Fruit fly (Drosophila melanogaster) whole organism, embryonic: Measurements from ENCODE around the gene janB.

Source experiments
- Ada2b ChIP-seq: fragments of 200-800 bp; sonication (Bioruptor generic); IDR thresholded peaks from 2 replicates; pipeline ENCODE4 v1.3.6; 2022; ENCODE audit warnings: missing biosample characterization, missing genetic modification characterization
- Adf1 ChIP-seq: fragments of 200-800 bp; sonication (Bioruptor generic); IDR thresholded peaks from 2 replicates; pipeline ENCODE4 v1.3.6; 2022; ENCODE audit warnings: missing biosample characterization, missing genetic modification characterization
- Bgb ChIP-seq: fragments of 200-800 bp; sonication (Bioruptor generic); IDR thresholded peaks from 2 replicates; pipeline ENCODE4 v1.3.6; 2022; ENCODE audit warnings: missing biosample characterization, missing genetic modification characterization; ENCODE audit not compliant: partially characterized antibody
- BtbVII ChIP-seq: fragments of 200-800 bp; sonication (Bioruptor generic); optimal IDR thresholded peaks from 3 replicates; lab custom pipeline; 2017; ENCODE audit warnings: missing biosample characterization, mild to moderate bottlenecking, missing genetic modification characterization
- CG10274 ChIP-seq: fragments of 200-800 bp; sonication (Bioruptor generic); optimal IDR thresholded peaks from 3 replicates; lab custom pipeline; 2017; ENCODE audit warnings: missing biosample characterization, mild to moderate bottlenecking, missing genetic modification characterization
- CG10321 ChIP-seq: fragments of 200-800 bp; sonication (Bioruptor generic); IDR thresholded peaks from 2 replicates; pipeline ENCODE4 v1.3.6; 2022; ENCODE audit warnings: missing biosample characterization, missing genetic modification characterization
- CG10543 ChIP-seq: fragments of 200-800 bp; sonication (Bioruptor generic); optimal IDR thresholded peaks from 3 replicates; lab custom pipeline; 2017; ENCODE audit warnings: missing biosample characterization, mild to moderate bottlenecking, missing genetic modification characterization, moderate library complexity
- CG12942 ChIP-seq: fragments of 200-800 bp; sonication (Bioruptor generic); optimal IDR thresholded peaks from 3 replicates; lab custom pipeline; 2016; ENCODE audit warnings: missing biosample characterization, missing genetic modification characterization
- CG15269 ChIP-seq: fragments of 200-800 bp; sonication (Bioruptor generic); optimal IDR thresholded peaks from 2 replicates; lab custom pipeline; 2018; ENCODE audit warnings: missing biosample characterization, mild to moderate bottlenecking, missing genetic modification characterization, moderate library complexity
- CG17328 ChIP-seq: fragments of 200-800 bp; sonication (Bioruptor generic); IDR thresholded peaks from 2 replicates; pipeline ENCODE4 v1.3.6; 2022; ENCODE audit warnings: missing biosample characterization, missing genetic modification characterization
- CG18599 ChIP-seq: fragments of 200-800 bp; sonication (Bioruptor generic); optimal IDR thresholded peaks from 3 replicates; lab custom pipeline; 2017; ENCODE audit warnings: missing biosample characterization, missing genetic modification characterization, mild to moderate bottlenecking, moderate library complexity, missing genetic modification reagents
- CG32532 ChIP-seq: fragments of 200-800 bp; sonication (Bioruptor generic); IDR thresholded peaks from 2 replicates; pipeline ENCODE4 v1.3.6; 2022; ENCODE audit warnings: missing biosample characterization, missing genetic modification characterization
- CG5953 ChIP-seq: fragments of 200-800 bp; sonication (Bioruptor generic); IDR thresholded peaks from 2 replicates; pipeline ENCODE4 v1.3.6; 2022; ENCODE audit warnings: missing biosample characterization, missing genetic modification characterization
- CG6854 ChIP-seq: fragments of 200-800 bp; sonication (Bioruptor generic); optimal IDR thresholded peaks from 3 replicates; lab custom pipeline; 2017; ENCODE audit warnings: missing biosample characterization, mild to moderate bottlenecking, missing genetic modification characterization
- CG8290 ChIP-seq, 3 experiments: fragments of 200-800 bp; sonication (Bioruptor generic); optimal IDR thresholded peaks; 2 replicates each; lab custom pipeline; 2016 to 2019; ENCODE audit warnings: missing biosample characterization in 3 of 3, missing genetic modification characterization in 3 of 3, mild to moderate bottlenecking in 2 of 3, moderate library complexity in 1 of 3
- GATAe ChIP-seq: fragments of 200-800 bp; sonication (Bioruptor generic); conservative IDR thresholded peaks from 2 replicates; pipeline ENCODE4 v1.3.6; 2022; ENCODE audit warnings: missing biosample characterization, missing genetic modification characterization
- Hey ChIP-seq: fragments of 200-800 bp; sonication (Bioruptor generic); optimal IDR thresholded peaks from 3 replicates; lab custom pipeline; 2018; ENCODE audit warnings: missing biosample characterization, mild to moderate bottlenecking, missing genetic modification characterization
- HmgZ ChIP-seq: fragments of 200-800 bp; sonication (Bioruptor generic); optimal IDR thresholded peaks from 2 replicates; lab custom pipeline; 2018; ENCODE audit warnings: missing biosample characterization, mild to moderate bottlenecking, missing genetic modification characterization
- Med ChIP-seq: fragments of 200-800 bp; sonication (Bioruptor generic); peaks from one replicate; lab custom pipeline; 2016; ENCODE audit warnings: missing biosample characterization, missing genetic modification characterization, mild to moderate bottlenecking, inconsistent platforms, moderate library complexity
- Meics ChIP-seq: fragments of 200-800 bp; sonication (Bioruptor generic); optimal IDR thresholded peaks from 2 replicates; lab custom pipeline; 2017; ENCODE audit warnings: missing biosample characterization, mild to moderate bottlenecking, missing genetic modification characterization
- Myb ChIP-seq: fragments of 200-800 bp; sonication (Bioruptor generic); optimal IDR thresholded peaks from 2 replicates; lab custom pipeline; 2016; ENCODE audit warnings: missing biosample characterization, missing genetic modification characterization
- NC2β ChIP-seq: fragments of 200-800 bp; sonication (Bioruptor generic); optimal IDR thresholded peaks from 2 replicates; lab custom pipeline; 2016; ENCODE audit warnings: missing biosample characterization, missing genetic modification characterization
- Pdp1 ChIP-seq, 2 experiments: fragments of 200-800 bp; sonication (Bioruptor generic); optimal IDR thresholded peaks; 3 replicates each; lab custom pipeline; 2016; ENCODE audit warnings: missing biosample characterization in 2 of 2, missing genetic modification characterization in 2 of 2, mild to moderate bottlenecking in 1 of 2, moderate library complexity in 1 of 2
- Ravus ChIP-seq: fragments of 200-800 bp; sonication (Bioruptor generic); IDR thresholded peaks from 2 replicates; pipeline ENCODE4 v1.3.6; 2022; ENCODE audit warnings: missing biosample characterization, missing genetic modification characterization
- Rfx ChIP-seq: fragments of 200-800 bp; sonication (Bioruptor generic); IDR thresholded peaks from 2 replicates; pipeline ENCODE4 v1.3.6; 2022; ENCODE audit warnings: missing biosample characterization, missing genetic modification characterization
- Side ChIP-seq: fragments of 200-800 bp; sonication (Bioruptor generic); optimal IDR thresholded peaks from 2 replicates; lab custom pipeline; 2016; ENCODE audit warnings: missing biosample characterization, missing genetic modification characterization
- Trl ChIP-seq, 3 experiments: fragments of >200 bp in 2 of 3; fragments of 200-800 bp in 1 of 3; sonication (Bioruptor generic) in 1 of 3; optimal IDR thresholded peaks; 2 replicates in 1 of 3; 3 replicates in 2 of 3; lab custom pipeline; 2016 to 2017; ENCODE audit warnings: missing biosample characterization in 1 of 3, missing genetic modification characterization in 1 of 3
- Vsx1 ChIP-seq: fragments of 200-800 bp; sonication (Bioruptor generic); optimal IDR thresholded peaks from 2 replicates; lab custom pipeline; 2017; ENCODE audit warnings: missing biosample characterization, mild to moderate bottlenecking, missing genetic modification characterization, missing genetic modification reagents
- aop ChIP-seq: fragments of 200-800 bp; sonication (Bioruptor generic); IDR thresholded peaks from 2 replicates; pipeline ENCODE4 v1.3.6; 2022; ENCODE audit warnings: missing biosample characterization, missing genetic modification characterization
- cad ChIP-seq: fragments of >200 bp; optimal IDR thresholded peaks from 2 replicates; lab custom pipeline; 2017; ENCODE audit warnings: missing biosample characterization, missing genetic modification characterization
- caup ChIP-seq: fragments of 200-800 bp; sonication (Bioruptor generic); optimal IDR thresholded peaks from 3 replicates; lab custom pipeline; 2017; ENCODE audit warnings: missing biosample characterization, mild to moderate bottlenecking, missing genetic modification characterization, moderate library complexity; ENCODE audit not compliant: severe bottlenecking
- exex ChIP-seq: fragments of 200-800 bp; sonication (Bioruptor generic); optimal IDR thresholded peaks from 4 replicates; lab custom pipeline; 2018; ENCODE audit warnings: missing biosample characterization, mild to moderate bottlenecking, missing genetic modification characterization, moderate library complexity
- grn ChIP-seq: fragments of 200-800 bp; sonication (Bioruptor generic); optimal IDR thresholded peaks from 3 replicates; lab custom pipeline; 2017; ENCODE audit warnings: missing biosample characterization, missing genetic modification characterization
- gsb ChIP-seq: fragments of 200-800 bp; sonication (Bioruptor generic); IDR thresholded peaks from 2 replicates; pipeline ENCODE4 v1.3.6; 2022; ENCODE audit warnings: missing biosample characterization, missing genetic modification characterization
- ham ChIP-seq: fragments of 200-800 bp; sonication (Bioruptor generic); IDR thresholded peaks from 2 replicates; pipeline ENCODE4 v1.3.6; 2022; ENCODE audit warnings: missing biosample characterization, missing genetic modification characterization
- lab ChIP-seq: fragments of 200-800 bp; sonication (Bioruptor generic); optimal IDR thresholded peaks from 3 replicates; lab custom pipeline; 2017; ENCODE audit warnings: missing biosample characterization, missing genetic modification characterization, mild to moderate bottlenecking, moderate library complexity, missing genetic modification reagents
- mirr ChIP-seq: fragments of 200-800 bp; sonication (Bioruptor generic); optimal IDR thresholded peaks from 3 replicates; lab custom pipeline; 2018; ENCODE audit warnings: missing biosample characterization, mild to moderate bottlenecking, missing genetic modification characterization
- row ChIP-seq: fragments of 200-800 bp; sonication (Bioruptor generic); IDR thresholded peaks from 3 replicates; pipeline ENCODE4 v1.3.6; 2022; ENCODE audit warnings: missing biosample characterization, missing genetic modification characterization
- sug ChIP-seq: fragments of 200-800 bp; optimal IDR thresholded peaks from 2 replicates; lab custom pipeline; 2019; ENCODE audit warnings: missing biosample characterization, mild to moderate bottlenecking, missing genetic modification characterization, moderate library complexity
- twi ChIP-seq: fragments of 200-800 bp; optimal IDR thresholded peaks from 2 replicates; lab custom pipeline; 2019; ENCODE audit warnings: missing biosample characterization, mild to moderate bottlenecking, missing genetic modification characterization, moderate library complexity

janB gene

DNA sequence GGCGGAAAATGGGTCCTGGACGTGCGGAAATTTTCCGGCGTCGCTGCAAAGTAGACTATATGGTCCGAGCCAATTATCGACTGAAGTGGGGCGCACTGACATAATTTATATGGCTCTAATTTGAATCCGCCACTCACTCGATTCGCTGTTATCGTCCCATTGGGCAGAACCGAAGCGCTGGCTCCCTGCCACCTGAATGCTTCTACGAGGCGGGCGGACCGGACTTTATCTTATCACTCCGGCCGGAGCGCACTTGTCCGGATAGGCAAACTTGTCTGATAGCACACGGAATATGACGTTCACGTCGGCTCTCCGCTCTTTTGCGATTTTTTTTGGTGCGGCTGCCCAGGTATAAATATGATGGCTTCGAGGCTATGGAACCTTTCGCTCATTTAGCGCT, 24.0 kb upstream of the janB start:
- TF ChIP-seq sug (peak; percentile 77), CG10543 (peak; percentile 90), CG17328 (GFP tag; lab: Robert Waterston, UW) (0 out of 2 replicates have a peak, but pooled peaks have one; percentile 22), CG10274 (GFP tag; lab: Kevin White, UChicago) (peak; percentile 98), Bgb (GFP tag; lab: Robert Waterston, UW) (0 out of 2 replicates have a peak, but pooled peaks have one; percentile 25), CG12942 (GFP tag; lab: Kevin White, UChicago) (no peak), caup (peak; percentile 1), CG8290 (GFP tag; optimal IDR thresholded peaks at IDR 0.05; lab: Kevin White, UChicago) (no peak), CG8290 (tag; optimal IDR thresholded peaks at IDR 0.05; lab: Kevin White, UChicago) (peak in 1 of 2 experiments; percentile 22), ham (GFP tag; lab: Robert Waterston, UW) (peak; percentile 58; the same call in 1 of the 2 replicates), Adf1 (GFP tag; lab: Robert Waterston, UW) (peak; percentile 17; the same call in 1 of the 2 replicates), grn (peak; percentile 31), Side (GFP tag; lab: Kevin White, UChicago) (no peak), CG5953 (peak; percentile 10; the same call in 1 of the 2 replicates), Ada2b (GFP tag; lab: Robert Waterston, UW) (0 out of 2 replicates have a peak, but pooled peaks have one; percentile 11), cad (peak; percentile 18), gsb (GFP tag; lab: Robert Waterston, UW) (no peak), Myb (no peak), Rfx (GFP tag; lab: Robert Waterston, UW) (peak; percentile 11; the same call in 1 of the 2 replicates), Trl (optimal IDR thresholded peaks at IDR 0.05; lab: Kevin White, UChicago) (peak in 1 of 2 experiments; percentile 24), Trl (GFP tag; optimal IDR thresholded peaks at IDR 0.05; lab: Kevin White, UChicago) (no peak), Meics (GFP tag; lab: Kevin White, UChicago) (no peak), exex (tag; lab: Kevin White, UChicago) (peak; percentile 95), CG10321 (peak; percentile 20; the same call in 1 of the 2 replicates), lab (GFP tag; lab: Kevin White, UChicago) (peak; percentile 49), Ravus (GFP tag; lab: Robert Waterston, UW) (no peak), CG18599 (GFP tag; lab: Kevin White, UChicago) (peak; percentile 43), Vsx1 (peak; percentile 86), row (GFP tag; lab: Robert Waterston, UW) (0 out of 3 replicates have a peak, but pooled peaks have one; percentile 24), NC2β (GFP tag; lab: Kevin White, UChicago) (no peak), mirr (peak; percentile 79), HmgZ (tag; lab: Kevin White, UChicago) (peak; percentile 24), Hey (tag; lab: Kevin White, UChicago) (peak; percentile 28), CG32532 (GFP tag; lab: Robert Waterston, UW) (peak; percentile 23; the same call in 1 of the 2 replicates), CG6854 (GFP tag; lab: Kevin White, UChicago) (peak; percentile 12), Med (GFP tag; lab: Kevin White, UChicago) (peak; percentile 30), aop (GFP tag; lab: Robert Waterston, UW) (no peak), twi (tag; lab: Kevin White, UChicago) (no peak), Pdp1 (GFP tag; optimal IDR thresholded peaks at IDR 0.05; lab: Kevin White, UChicago) (peak in 1 of 2 experiments; percentile 18), BtbVII (GFP tag; lab: Kevin White, UChicago) (peak; percentile 18), GATAe (peak; percentile 94), CG15269 (tag; lab: Kevin White, UChicago) (no peak)
